Worm (Caenorhabditis elegans) whole organism, L4 larva: ENCODE measurements around the gene arle-14.

Experiments
- F10B5.3 ChIP-seq: sonication (generic microtip); optimal IDR thresholded peaks from 2 replicates; lab custom pipeline; 2016; ENCODE audit warnings: mild to moderate bottlenecking, missing genetic modification characterization, missing compliant biosample characterization
- F26F4.8 ChIP-seq: fragments of 200-800 bp; sonication (Bioruptor generic); conservative IDR thresholded peaks from 2 replicates; pipeline ENCODE4 v1.3.6; 2022; ENCODE audit warnings: missing genetic modification characterization, missing compliant biosample characterization
- F44E2.7 ChIP-seq: fragments of 200-800 bp; sonication (Bioruptor generic); IDR thresholded peaks from 2 replicates; pipeline ENCODE4 v2.1.2; 2022; ENCODE audit warnings: missing genetic modification characterization, missing compliant biosample characterization
- R02D3.7 ChIP-seq: fragments of 150-350 bp; sonication (generic microtip); optimal IDR thresholded peaks from 3 replicates; lab custom pipeline; 2014; ENCODE audit warnings: missing biosample characterization, missing genetic modification characterization
- Y5F2A.4 ChIP-seq: fragments of 200-800 bp; sonication (Bioruptor generic); optimal IDR thresholded peaks from 2 replicates; lab custom pipeline; 2018; ENCODE audit warnings: mild to moderate bottlenecking, missing genetic modification characterization, missing compliant biosample characterization
- Y75B8A.6 ChIP-seq: fragments of 200-800 bp; sonication (Bioruptor generic); IDR thresholded peaks from 2 replicates; pipeline ENCODE4 v1.3.6; 2022; ENCODE audit warnings: missing genetic modification reagents, missing genetic modification characterization, missing compliant biosample characterization
- aha-1 ChIP-seq: fragments of 150-350 bp; peaks from one replicate; lab custom pipeline; 2014; ENCODE audit warnings: missing biosample characterization, missing genetic modification characterization
- ceh-32 ChIP-seq: sonication (generic microtip); optimal IDR thresholded peaks from 2 replicates; lab custom pipeline; 2016; ENCODE audit warnings: mild to moderate bottlenecking, missing genetic modification characterization, missing compliant biosample characterization; ENCODE audit not compliant: poor library complexity
- cey-2 ChIP-seq: sonication (generic microtip); optimal IDR thresholded peaks from 3 replicates; lab custom pipeline; 2017; ENCODE audit warnings: missing genetic modification characterization, mild to moderate bottlenecking, missing compliant biosample characterization, antibody characterized with exemption, borderline replicate concordance; ENCODE audit not compliant: insufficient read depth
- daf-16 ChIP-seq, 3 experiments: sonication (generic microtip); optimal IDR thresholded peaks; 2 replicates each; lab custom pipeline; 2016 to 2017; ENCODE audit warnings: missing genetic modification characterization in 3 of 3, missing genetic modification reagents in 3 of 3, mild to moderate bottlenecking in 2 of 3, missing compliant biosample characterization in 2 of 3, missing biosample characterization in 1 of 3, moderate library complexity in 1 of 3
- dmd-6 ChIP-seq: fragments of 200-800 bp; sonication (Bioruptor generic); IDR thresholded peaks from 2 replicates; pipeline ENCODE4 v1.3.6; 2022; ENCODE audit warnings: missing genetic modification reagents, missing genetic modification characterization, missing compliant biosample characterization
- dve-1 ChIP-seq: sonication (generic microtip); optimal IDR thresholded peaks from 2 replicates; lab custom pipeline; 2017; ENCODE audit warnings: antibody characterized with exemption, mild to moderate bottlenecking, missing genetic modification characterization, missing compliant biosample characterization; ENCODE audit not compliant: insufficient read depth
- egl-43 ChIP-seq: fragments of 200-800 bp; sonication (Bioruptor generic); IDR thresholded peaks from 2 replicates; pipeline ENCODE4 v1.3.6; 2022; ENCODE audit warnings: missing genetic modification reagents, missing genetic modification characterization, missing compliant biosample characterization
- hlh-11 ChIP-seq: fragments of 200-800 bp; sonication (Bioruptor generic); optimal IDR thresholded peaks from 2 replicates; lab custom pipeline; 2018; ENCODE audit warnings: mild to moderate bottlenecking, missing genetic modification characterization, missing compliant biosample characterization
- lim-7 ChIP-seq: fragments of 200-800 bp; sonication (Bioruptor generic); IDR thresholded peaks from 2 replicates; pipeline ENCODE4 v1.3.6; 2022; ENCODE audit warnings: missing genetic modification characterization, missing compliant biosample characterization
- lir-3 ChIP-seq: sonication (generic microtip); optimal IDR thresholded peaks from 2 replicates; lab custom pipeline; 2016; ENCODE audit warnings: mild to moderate bottlenecking, missing genetic modification characterization, missing compliant biosample characterization
- lsy-2 ChIP-seq, 2 experiments: fragments of 150-350 bp in 1 of 2; sonication (generic microtip) in 1 of 2; optimal IDR thresholded peaks; 2 replicates each; lab custom pipeline; 2014 to 2017; ENCODE audit warnings: missing biosample characterization in 2 of 2, missing genetic modification characterization in 2 of 2
- mep-1 ChIP-seq: fragments of 150-350 bp; sonication (generic microtip); optimal IDR thresholded peaks from 3 replicates; lab custom pipeline; 2014; ENCODE audit warnings: missing biosample characterization, missing genetic modification characterization
- mes-2 ChIP-seq: sonication (generic microtip); optimal IDR thresholded peaks from 2 replicates; lab custom pipeline; 2016; ENCODE audit warnings: missing genotype, mild to moderate bottlenecking, missing genetic modification characterization, missing compliant biosample characterization; ENCODE audit not compliant: poor library complexity, severe bottlenecking
- mxl-2 ChIP-seq: fragments of 200-800 bp; sonication (Bioruptor generic); conservative IDR thresholded peaks from 2 replicates; pipeline ENCODE4 v1.3.6; 2022; ENCODE audit warnings: missing genetic modification reagents, missing genetic modification characterization, missing compliant biosample characterization
- nhr-102 ChIP-seq: sonication (generic microtip); optimal IDR thresholded peaks from 2 replicates; lab custom pipeline; 2016; ENCODE audit warnings: mild to moderate bottlenecking, missing genetic modification characterization, moderate library complexity, missing compliant biosample characterization
- nhr-28 ChIP-seq: fragments of 150-350 bp; optimal IDR thresholded peaks from 2 replicates; lab custom pipeline; 2014; ENCODE audit warnings: missing biosample characterization, missing genetic modification characterization
- nhr-42 ChIP-seq: fragments of 200-800 bp; sonication (Bioruptor generic); IDR thresholded peaks from 2 replicates; pipeline ENCODE4 v1.3.6; 2022; ENCODE audit warnings: missing genetic modification characterization, missing compliant biosample characterization
- nhr-76 ChIP-seq: fragments of 150-350 bp; optimal IDR thresholded peaks from 2 replicates; lab custom pipeline; 2014; ENCODE audit warnings: missing biosample characterization, missing genetic modification characterization
- nhr-77 ChIP-seq: fragments of 150-350 bp; optimal IDR thresholded peaks from 2 replicates; lab custom pipeline; 2014; ENCODE audit warnings: missing biosample characterization, missing genetic modification characterization
- pha-4 ChIP-seq, 2 experiments: fragments of 150-350 bp in 1 of 2; fragments of 200-800 bp in 1 of 2; sonication (Bioruptor generic) in 1 of 2; IDR thresholded peaks in 1 of 2; optimal IDR thresholded peaks in 1 of 2; 2 replicates each; pipeline versions ENCODE4 v1.3.6 to Lab custom; 2014 to 2022; ENCODE audit warnings: missing genetic modification characterization in 2 of 2, missing genetic modification reagents in 2 of 2, missing biosample characterization in 1 of 2, missing compliant biosample characterization in 1 of 2
- php-3 ChIP-seq: fragments of 200-800 bp; sonication (Bioruptor generic); IDR thresholded peaks from 2 replicates; pipeline ENCODE4 v1.3.6; 2022; ENCODE audit warnings: missing genetic modification reagents, missing genetic modification characterization, missing compliant biosample characterization
- pqm-1 ChIP-seq: sonication (generic microtip); optimal IDR thresholded peaks from 2 replicates; lab custom pipeline; 2017; ENCODE audit warnings: missing biosample characterization, missing genetic modification characterization
- rbr-2 ChIP-seq: sonication (generic microtip); optimal IDR thresholded peaks from 2 replicates; lab custom pipeline; 2016; ENCODE audit warnings: missing genotype, missing genetic modification characterization, missing compliant biosample characterization
- sdz-12 ChIP-seq: fragments of 200-800 bp; sonication (Bioruptor generic); optimal IDR thresholded peaks from 2 replicates; lab custom pipeline; 2018; ENCODE audit warnings: mild to moderate bottlenecking, missing genetic modification characterization, missing compliant biosample characterization
- tra-1 ChIP-seq: fragments of 200-800 bp; sonication (Bioruptor generic); IDR thresholded peaks from 2 replicates; pipeline ENCODE4 v1.3.6; 2022; ENCODE audit warnings: missing genetic modification reagents, missing genetic modification characterization, missing compliant biosample characterization
- vab-7 ChIP-seq: fragments of 200-800 bp; sonication (Bioruptor generic); IDR thresholded peaks from 2 replicates; pipeline ENCODE4 v1.3.6; 2022; ENCODE audit warnings: missing genetic modification reagents, missing genetic modification characterization, missing compliant biosample characterization
- zfp-2 ChIP-seq: sonication (generic microtip); optimal IDR thresholded peaks from 2 replicates; lab custom pipeline; 2016; ENCODE audit warnings: mild to moderate bottlenecking, missing genetic modification characterization, missing compliant biosample characterization
- zip-11 ChIP-seq: fragments of 200-800 bp; sonication (Bioruptor generic); IDR thresholded peaks from 2 replicates; pipeline ENCODE4 v1.3.6; 2022; ENCODE audit warnings: missing genetic modification characterization, missing compliant biosample characterization
- ztf-7 ChIP-seq: fragments of 150-350 bp; optimal IDR thresholded peaks from 2 replicates; lab custom pipeline; 2014; ENCODE audit warnings: missing biosample characterization, missing genetic modification characterization

arle-14 gene

ce11 chrIII:5663521-5663920 is 29.2 kb upstream of the arle-14 start (continued):
- TF ChIP-seq F26F4.8 (GFP tag; lab: Robert Waterston, UW), result no peak
- no peak for TF ChIP-seq hlh-11 (tag; lab: Kevin White, UChicago)

ce11 chrIII:5663933-5664332 is 28.8 kb upstream of the arle-14 start, which contains the start of gene par-3:
TSS of gene par-3 (plus strand) at chrIII:5664233.
- TF ChIP-seq nhr-42 (GFP tag; lab: Robert Waterston, UW) (no peak), pqm-1 (tag; lab: Kevin White, UChicago) (peak; percentile 53), aha-1 (peak; percentile 42)
- TF ChIP-seq, all 104 proteins: peak for 2

- TF ChIP-seq tra-1 (GFP tag; lab: Robert Waterston, UW), result no peak
- no peak for TF ChIP-seq Y5F2A.4 (GFP tag; lab: Kevin White, UChicago)
- no peak for TF ChIP-seq nhr-102
- no peak for TF ChIP-seq sdz-12
- TF ChIP-seq mes-2 (tag; lab: Kevin White, UChicago), result peak; percentile 13
- TF ChIP-seq nhr-28 (tag; lab: Kevin White, UChicago), result peak; percentile 31
- TF ChIP-seq zfp-2, result no peak
- no peak for TF ChIP-seq vab-7 (GFP tag; lab: Robert Waterston, UW)
- TF ChIP-seq egl-43 (GFP tag; lab: Robert Waterston, UW), result no peak
- peak; percentile 1 for TF ChIP-seq pqm-1 (tag; lab: Kevin White, UChicago)
- no peak for TF ChIP-seq hlh-11 (tag; lab: Kevin White, UChicago)
- no peak for TF ChIP-seq F10B5.3 (tag; lab: Kevin White, UChicago)
Measured at ce11 chrIII:5665278-5665677, 27.4 kb upstream of the arle-14 start.

ce11 chrIII:5665710-5666109 is 27.0 kb upstream of the arle-14 start:
- TF ChIP-seq cey-2 (tag; lab: Kevin White, UChicago) (no peak), dmd-6 (GFP tag; lab: Robert Waterston, UW) (no peak), ceh-32 (no peak), php-3 (no peak), zip-11 (no peak), lir-3 (tag; lab: Kevin White, UChicago) (no peak), egl-43 (GFP tag; lab: Robert Waterston, UW) (no peak), ztf-7 (no peak), mxl-2 (GFP tag; lab: Robert Waterston, UW) (no peak), Y75B8A.6 (GFP tag; lab: Robert Waterston, UW) (no peak), nhr-76 (no peak), R02D3.7 (no peak), sdz-12 (no peak), tra-1 (GFP tag; lab: Robert Waterston, UW) (no peak)

- no peak for TF ChIP-seq F44E2.7 (GFP tag; lab: Robert Waterston, UW)
- TF ChIP-seq pha-4 (GFP tag; IDR thresholded peaks at IDR 0.05; lab: Robert Waterston, UW), result no peak
- TF ChIP-seq pha-4 (tag; optimal IDR thresholded peaks at IDR 0.05; lab: Kevin White, UChicago), result peak; percentile 31
- TF ChIP-seq lim-7 (GFP tag; lab: Robert Waterston, UW), result no peak
- TF ChIP-seq rbr-2 (tag; lab: Kevin White, UChicago), result peak; percentile 8
- no peak for TF ChIP-seq daf-16 (GFP tag; optimal IDR thresholded peaks at IDR 0.05; lab: Kevin White, UChicago)
- peak; percentile 19 for TF ChIP-seq daf-16 (tag; optimal IDR thresholded peaks at IDR 0.05; lab: Kevin White, UChicago)
- TF ChIP-seq dve-1 (tag; lab: Kevin White, UChicago), result no peak
- TF ChIP-seq php-3, result no peak
- TF ChIP-seq mep-1 (tag; lab: Kevin White, UChicago), result peak; percentile 28
- TF ChIP-seq lsy-2 (tag; optimal IDR thresholded peaks at IDR 0.05; lab: Kevin White, UChicago), result peak in 1 of 2 experiments; percentile 38
- no peak for TF ChIP-seq zfp-2
- peak; percentile 21 for TF ChIP-seq nhr-28 (tag; lab: Kevin White, UChicago)
- peak; percentile 15 for TF ChIP-seq hlh-11 (tag; lab: Kevin White, UChicago)
- peak; percentile 6 for TF ChIP-seq mes-2 (tag; lab: Kevin White, UChicago)
- no peak for TF ChIP-seq nhr-77 (tag; lab: Kevin White, UChicago)
Measured at ce11 chrIII:5667952-5668489, 24.7 kb upstream of the arle-14 start.
